Worm (Caenorhabditis elegans): ENCODE data around the gene Y54F10AM.6.
A peak's percentile ranks its signal among the peaks of the same experiment; 100 is the strongest.

Gene Y54F10AM.6

DNA sequence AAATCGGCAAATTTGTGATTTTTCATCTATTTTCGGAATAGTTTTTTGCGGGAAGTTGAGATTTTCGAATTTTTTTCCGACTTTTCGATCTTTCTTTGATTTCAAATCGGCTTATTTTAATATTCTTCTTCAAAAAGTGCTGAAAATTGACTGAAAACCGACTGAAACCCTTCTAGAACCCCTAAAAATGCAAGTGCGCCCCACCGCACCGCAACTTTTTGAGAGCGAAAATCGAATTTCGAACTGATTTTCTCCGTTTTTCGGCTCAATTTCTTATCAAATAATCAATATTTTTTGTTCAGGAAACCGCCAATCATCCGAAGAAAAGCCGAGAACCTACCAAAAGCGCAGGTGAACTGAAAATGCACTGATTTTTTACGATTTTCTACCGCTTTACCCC lies 31.3 kb upstream of the Y54F10AM.6 start:
- TF ChIP-seq ztf-11 (tag; optimal IDR thresholded peaks at IDR 0.05): no peak
- no peak for TF ChIP-seq lsy-12 (tag; optimal IDR thresholded peaks at IDR 0.05)
- TF ChIP-seq fkh-10 (GFP tag; optimal IDR thresholded peaks at IDR 0.05): no peak
- no peak for TF ChIP-seq nhr-77 (tag; optimal IDR thresholded peaks at IDR 0.05)
- TF ChIP-seq nhr-25 (tag; optimal IDR thresholded peaks at IDR 0.05): no peak
- no peak for TF ChIP-seq nhr-76 (tag; optimal IDR thresholded peaks at IDR 0.05)
- TF ChIP-seq ceh-28 (tag; optimal IDR thresholded peaks at IDR 0.05): no peak
- TF ChIP-seq pqm-1 (tag; optimal IDR thresholded peaks at IDR 0.05): no peak
- no peak for TF ChIP-seq sea-2 (GFP tag; optimal IDR thresholded peaks at IDR 0.05)
- no peak for TF ChIP-seq lin-15B (tag; optimal IDR thresholded peaks at IDR 0.05)
- TF ChIP-seq nhr-67 (tag; optimal IDR thresholded peaks at IDR 0.05): no peak

ce11 chrIII:2478605-2479004 lies 30.0 kb upstream of the Y54F10AM.6 start:
- TF ChIP-seq egl-27 (tag; optimal IDR thresholded peaks at IDR 0.05) (no peak), ceh-28 (tag; optimal IDR thresholded peaks at IDR 0.05) (peak; percentile 97)

- TF ChIP-seq mml-1 (tag; optimal IDR thresholded peaks at IDR 0.05) (no peak), ZK546.5 (tag; optimal IDR thresholded peaks at IDR 0.05) (no peak), ceh-16 (tag; optimal IDR thresholded peaks at IDR 0.05) (no peak), ceh-82 (tag; optimal IDR thresholded peaks at IDR 0.05) (no peak), sea-2 (GFP tag; optimal IDR thresholded peaks at IDR 0.05) (no peak), fos-1 (tag; optimal IDR thresholded peaks at IDR 0.05) (no peak), pqm-1 (tag; optimal IDR thresholded peaks at IDR 0.05) (no peak), aly-2 (tag; optimal IDR thresholded peaks at IDR 0.05) (no peak), tbx-2 (tag; optimal IDR thresholded peaks at IDR 0.05) (no peak), eor-1 (tag; optimal IDR thresholded peaks at IDR 0.05) (no peak), lsy-12 (tag; optimal IDR thresholded peaks at IDR 0.05) (no peak), ztf-4 (tag; optimal IDR thresholded peaks at IDR 0.05) (no peak), nhr-25 (tag; optimal IDR thresholded peaks at IDR 0.05) (no peak), lin-39 (tag; optimal IDR thresholded peaks at IDR 0.05) (no peak), zag-1 (tag; optimal IDR thresholded peaks at IDR 0.05) (no peak), lin-15B (tag; optimal IDR thresholded peaks at IDR 0.05) (no peak), nhr-76 (tag; optimal IDR thresholded peaks at IDR 0.05) (no peak), nhr-237 (tag; optimal IDR thresholded peaks at IDR 0.05) (no peak), unc-39 (tag; optimal IDR thresholded peaks at IDR 0.05) (no peak)
These were observed 26.4 kb upstream of the Y54F10AM.6 start for ce11 chrIII:2482171-2482570.

DNA sequence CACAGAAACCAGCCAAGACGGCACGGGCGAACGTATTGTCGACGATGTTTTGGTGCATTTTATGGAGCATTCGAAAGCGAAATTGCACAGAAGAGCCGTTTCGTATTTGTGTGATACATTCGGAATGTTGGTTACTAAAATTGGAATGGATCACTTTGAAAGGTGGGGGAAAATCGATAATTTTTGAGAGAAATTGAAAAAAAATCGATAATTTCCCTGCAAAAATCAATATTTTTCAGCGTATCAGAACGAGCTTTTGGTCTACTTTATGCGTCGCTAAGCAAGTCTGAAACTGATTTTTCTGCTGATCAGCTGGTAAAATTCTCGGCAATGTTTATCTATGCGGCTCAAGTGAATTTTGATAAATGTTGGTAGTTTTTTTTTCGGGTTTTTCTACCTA lies 25.9 kb upstream of the Y54F10AM.6 start:
- TF ChIP-seq nhr-77 (tag; optimal IDR thresholded peaks at IDR 0.05) (no peak), ceh-28 (tag; optimal IDR thresholded peaks at IDR 0.05) (peak; percentile 78)

DNA sequence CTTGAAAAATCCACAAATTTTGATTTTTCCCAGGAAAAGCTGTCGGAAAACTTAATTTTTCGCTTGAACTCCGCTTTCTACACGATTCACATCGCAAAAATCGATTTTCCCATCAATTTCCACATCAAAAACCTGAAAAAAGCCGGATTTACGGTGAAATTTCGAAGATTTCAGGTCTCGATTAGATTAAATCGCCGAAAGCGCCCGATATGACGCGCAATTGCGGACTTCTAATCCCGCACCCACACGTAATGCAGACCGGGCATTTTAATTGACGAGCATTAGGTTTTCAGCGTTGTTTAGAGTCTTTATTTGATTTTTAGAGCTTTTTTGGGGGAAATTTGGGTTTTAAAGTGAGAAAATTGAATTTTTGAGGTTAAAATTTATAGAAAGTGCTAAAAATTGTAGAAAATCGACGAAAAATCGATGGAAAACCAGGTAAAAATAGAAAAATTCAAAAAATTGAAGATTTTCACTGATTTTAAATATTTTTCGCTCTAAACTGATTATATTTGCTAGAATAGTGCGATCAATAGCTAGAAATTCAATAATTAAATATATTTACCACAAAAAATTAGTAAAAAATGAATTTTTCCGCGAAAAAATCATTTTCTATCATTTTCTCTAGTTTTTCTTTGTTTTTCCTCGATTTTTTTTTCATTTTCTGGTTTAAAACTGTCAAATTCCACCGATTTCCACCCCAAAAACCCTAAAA lies 21.4 kb upstream of the Y54F10AM.6 start, which contains the start of gene Y54F10AL.1:
TSS of gene Y54F10AL.1 (plus strand) at position 665 of the 715 bp plus-strand sequence.
- TF ChIP-seq nhr-23 (tag; optimal IDR thresholded peaks at IDR 0.05) (peak; percentile 2), nfya-1 (tag; optimal IDR thresholded peaks at IDR 0.05; ENCODE audit: insufficient read depth) (peak; percentile 2), nhr-43 (tag; optimal IDR thresholded peaks at IDR 0.05; ENCODE audit: poor library complexity, severe bottlenecking) (no peak), ceh-82 (tag; optimal IDR thresholded peaks at IDR 0.05) (no peak), lin-15B (tag; optimal IDR thresholded peaks at IDR 0.05) (peak; percentile 39)

DNA sequence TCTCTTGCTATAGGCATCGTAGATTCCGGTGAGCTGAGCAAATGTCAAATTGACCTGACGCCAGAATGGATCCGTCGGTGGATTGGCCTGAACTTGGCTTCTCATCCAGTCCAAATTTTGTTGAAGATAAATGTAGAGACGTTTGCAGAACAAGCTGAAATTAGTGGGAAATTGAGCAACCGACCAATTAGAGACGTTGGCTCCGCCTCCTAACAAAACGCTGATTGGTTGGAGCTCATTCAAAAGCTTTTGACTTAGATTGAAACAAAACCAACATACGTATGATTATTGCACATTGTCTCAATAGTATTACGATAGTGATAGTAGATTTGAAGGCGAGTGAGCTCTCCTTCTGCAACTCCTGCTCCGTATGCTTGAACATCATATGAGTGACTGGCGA lies 2.2 kb upstream of the Y54F10AM.6 start:
- TF ChIP-seq nfya-1 (tag; optimal IDR thresholded peaks at IDR 0.05; ENCODE audit: insufficient read depth) (peak; percentile 62), nhr-67 (tag; optimal IDR thresholded peaks at IDR 0.05) (no peak)

DNA sequence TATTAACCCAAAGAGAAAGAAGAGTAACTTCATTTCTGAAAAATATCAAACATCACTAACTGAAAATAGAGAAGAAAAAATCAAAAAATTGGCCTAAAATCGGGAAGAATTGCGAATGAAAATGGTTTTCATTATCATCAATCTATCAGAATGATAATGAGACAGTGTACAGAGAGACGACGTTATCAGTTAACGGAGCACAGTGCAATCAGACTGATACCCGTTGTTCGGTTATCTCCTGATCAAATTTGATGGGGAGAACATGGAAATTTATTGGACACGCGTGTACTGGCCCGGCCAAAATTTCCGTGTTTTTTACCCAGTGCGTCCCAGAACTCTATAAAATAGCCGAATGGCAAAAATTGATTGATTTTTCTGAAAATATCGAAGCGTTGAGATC lies 680 bp upstream of the Y54F10AM.6 start, which contains the start of gene Y54F10AM.8:
TSS of gene Y54F10AM.8 (minus strand) at position 35 of the 400 bp plus-strand sequence.
- TF ChIP-seq skn-1 (tag; optimal IDR thresholded peaks at IDR 0.05): peak; percentile 48
- peak; percentile 33 for TF ChIP-seq pha-4 (tag; optimal IDR thresholded peaks at IDR 0.05)
- peak; percentile 98 for TF ChIP-seq elt-2 (tag; optimal IDR thresholded peaks at IDR 0.05)
- TF ChIP-seq fkh-2 (tag; optimal IDR thresholded peaks at IDR 0.05): no peak
- TF ChIP-seq sea-2 (GFP tag; optimal IDR thresholded peaks at IDR 0.05): no peak
- TF ChIP-seq nhr-23 (tag; optimal IDR thresholded peaks at IDR 0.05): no peak
- peak; percentile 86 for TF ChIP-seq pqm-1 (tag; optimal IDR thresholded peaks at IDR 0.05)
- peak; percentile 49 for TF ChIP-seq jun-1 (tag; optimal IDR thresholded peaks at IDR 0.05)

Data from whole organism, L3 larva.